Worm (Caenorhabditis elegans): ENCODE data around the gene ivd-1.
"Not testable (repeated sequence)": the region's sequence is repeated elsewhere in the genome, so short reads cannot be mapped to it uniquely, and the experiment has no call there.

ivd-1 gene

DNA sequence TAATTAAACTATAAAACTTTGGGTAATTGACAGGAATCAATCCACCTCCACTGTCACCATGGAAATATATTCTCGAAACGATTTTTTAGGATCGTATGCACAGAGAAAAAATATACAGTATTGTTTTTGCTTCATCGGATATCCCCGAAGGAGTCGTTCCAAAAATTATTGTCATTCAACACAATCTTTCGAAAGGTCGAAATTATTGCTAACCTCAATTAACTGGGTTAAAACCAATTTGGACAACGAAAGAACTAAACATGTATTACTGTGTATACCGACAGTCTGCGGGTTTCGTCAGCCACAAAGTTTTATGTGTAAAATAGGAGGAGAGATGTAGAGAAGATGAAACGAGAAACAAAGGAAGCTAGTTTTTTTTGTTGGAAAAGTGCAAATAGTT lies 25.4 kb downstream of the ivd-1 start (continued):
- peak; percentile 63 for TF ChIP-seq madf-6 (GFP tag; IDR thresholded peaks at IDR 0.05)
- TF ChIP-seq F33H1.4 (GFP tag; IDR thresholded peaks at IDR 0.05) = peak; percentile 38
- no peak for TF ChIP-seq dpl-1 (GFP tag; optimal IDR thresholded peaks at IDR 0.05)
- no peak for TF ChIP-seq K11D2.4 (GFP tag; IDR thresholded peaks at IDR 0.05)
- no peak for TF ChIP-seq lin-35 (GFP tag; optimal IDR thresholded peaks at IDR 0.05)
- TF ChIP-seq bed-2 (GFP tag; IDR thresholded peaks at IDR 0.05) = no peak
- 0 out of 2 replicates have a peak, but pooled peaks have one; percentile 33 for TF ChIP-seq nfyb-1 (GFP tag; IDR thresholded peaks at IDR 0.05)
- no peak for TF ChIP-seq aptf-2 (GFP tag; conservative IDR thresholded peaks at IDR 0.05)
- no peak for TF ChIP-seq egl-44 (GFP tag; IDR thresholded peaks at IDR 0.05)
- peak; percentile 47; the same call in 1 of the 2 replicates for TF ChIP-seq F39B2.1 (GFP tag; IDR thresholded peaks at IDR 0.05)
- TF ChIP-seq hmg-1.2 (GFP tag; IDR thresholded peaks at IDR 0.05) = peak; percentile 75
- TF ChIP-seq bed-1 (GFP tag; IDR thresholded peaks at IDR 0.05) = no peak
- TF ChIP-seq ztf-28 (GFP tag; IDR thresholded peaks at IDR 0.05) = no peak
- TF ChIP-seq snpc-4 (GFP tag; optimal IDR thresholded peaks at IDR 0.05) = peak; percentile 94
- peak; percentile 95 to 98 (median 96) for TF ChIP-seq snpc-4 (tag; optimal IDR thresholded peaks at IDR 0.05)
- no peak for TF ChIP-seq nhr-120 (GFP tag; IDR thresholded peaks at IDR 0.05)
- TF ChIP-seq him-1 (tag; optimal IDR thresholded peaks at IDR 0.05) = peak; percentile 74
- TF ChIP-seq attf-5 (GFP tag; optimal IDR thresholded peaks at IDR 0.05) = no peak
- no peak for TF ChIP-seq efl-1 (GFP tag; optimal IDR thresholded peaks at IDR 0.05)
- no peak for TF ChIP-seq mcd-1 (GFP tag; IDR thresholded peaks at IDR 0.05)
- peak; percentile 57 for TF ChIP-seq snpc-3.4 (tag; optimal IDR thresholded peaks at IDR 0.05)
- peak; percentile 93 for TF ChIP-seq snpc-1.1 (tag; optimal IDR thresholded peaks at IDR 0.05; ENCODE audit: insufficient read depth)
- 0 out of 2 replicates have a peak, but pooled peaks have one; percentile 60 for TF ChIP-seq Y56A3A.18 (GFP tag; IDR thresholded peaks at IDR 0.05)
- no peak for TF ChIP-seq die-1 (tag; optimal IDR thresholded peaks at IDR 0.05)
- no peak for TF ChIP-seq lag-1 (GFP tag; IDR thresholded peaks at IDR 0.05)
- no peak for TF ChIP-seq gei-17 (GFP tag; optimal IDR thresholded peaks at IDR 0.05)
- TF ChIP-seq akir-1 (GFP tag; optimal IDR thresholded peaks at IDR 0.05) = no peak
- no peak for TF ChIP-seq B0336.3 (GFP tag; IDR thresholded peaks at IDR 0.05)
- TF ChIP-seq Y53F4B.3 (GFP tag; IDR thresholded peaks at IDR 0.05) = no peak
- TF ChIP-seq ceh-40 (GFP tag; IDR thresholded peaks at IDR 0.05) = no peak
- no peak for TF ChIP-seq unc-130 (GFP tag; optimal IDR thresholded peaks at IDR 0.05)
- TF ChIP-seq ekl-4 (GFP tag; IDR thresholded peaks at IDR 0.05) = 0 out of 2 replicates have a peak, but pooled peaks have one; percentile 44
- no peak for TF ChIP-seq F57A8.1 (GFP tag; optimal IDR thresholded peaks at IDR 0.05)
- no peak for TF ChIP-seq nfya-2 (GFP tag; IDR thresholded peaks at IDR 0.05)
- no peak for TF ChIP-seq atf-7 (tag; optimal IDR thresholded peaks at IDR 0.05)
- no peak for TF ChIP-seq F55B11.4 (tag; optimal IDR thresholded peaks at IDR 0.05; ENCODE audit: borderline replicate concordance, insufficient read depth)
- peak; percentile 95 for TF ChIP-seq attf-6 (GFP tag; IDR thresholded peaks at IDR 0.05)

DNA sequence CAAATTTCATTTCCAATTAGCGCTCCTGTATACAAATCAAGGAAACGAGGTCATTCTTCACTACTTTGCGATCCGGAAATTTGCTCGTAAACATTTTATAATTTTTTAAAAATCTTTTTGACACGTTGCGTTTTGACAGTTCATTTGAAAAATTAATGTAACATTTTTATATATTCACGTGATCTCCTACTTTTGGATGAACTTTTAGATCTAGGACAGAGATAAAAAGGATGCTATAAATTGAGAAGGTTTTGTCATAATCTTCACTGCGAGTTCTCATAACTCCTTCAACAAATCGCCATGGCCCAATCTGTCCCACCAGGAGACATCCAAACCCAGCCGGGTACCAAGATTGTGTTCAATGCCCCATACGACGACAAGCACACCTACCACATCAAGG lies 26.4 kb downstream of the ivd-1 start, which contains the start of gene msp-57:
Gene msp-57 (plus strand): TSS at position 301 of the 400 bp plus-strand sequence.
- not testable (repeated sequence) for TF ChIP-seq hlh-26 (GFP tag; conservative IDR thresholded peaks at IDR 0.05); somi-1 (GFP tag; optimal IDR thresholded peaks at IDR 0.05); B0019.2 (GFP tag; conservative IDR thresholded peaks at IDR 0.05)
